Worm (Caenorhabditis elegans) whole organism, L4 larva: ENCODE data around the gene F53F1.3.

Experiments used
- F26F4.8 ChIP-seq: fragments of 200-800 bp; sonication (Bioruptor generic); conservative IDR thresholded peaks from 2 replicates; pipeline ENCODE4 v1.3.6; 2022; ENCODE audit warnings: missing genetic modification characterization, missing compliant biosample characterization
- F37D6.2 ChIP-seq: sonication (generic microtip); optimal IDR thresholded peaks from 2 replicates; lab custom pipeline; 2016; ENCODE audit warnings: mild to moderate bottlenecking, missing genetic modification characterization, missing compliant biosample characterization
- R02D3.7 ChIP-seq: fragments of 150-350 bp; sonication (generic microtip); optimal IDR thresholded peaks from 3 replicates; lab custom pipeline; 2014; ENCODE audit warnings: missing biosample characterization, missing genetic modification characterization
- ZK337.2 ChIP-seq: fragments of 200-800 bp; sonication (Bioruptor generic); IDR thresholded peaks from 2 replicates; pipeline ENCODE4 v1.3.6; 2022; ENCODE audit warnings: missing genetic modification reagents, missing genetic modification characterization, missing compliant biosample characterization
- ama-1 ChIP-seq: fragments of 150-350 bp; optimal IDR thresholded peaks from 2 replicates; lab custom pipeline; 2014; ENCODE audit warnings: inconsistent platforms, mixed read lengths
- egl-27 ChIP-seq: sonication (generic microtip); optimal IDR thresholded peaks from 3 replicates; lab custom pipeline; 2017; ENCODE audit warnings: missing biosample characterization, missing genetic modification reagents, missing genetic modification characterization
- lin-15B ChIP-seq: fragments of 150-350 bp; sonication (generic microtip); optimal IDR thresholded peaks from 3 replicates; lab custom pipeline; 2014; ENCODE audit warnings: missing biosample characterization, missing genetic modification characterization
- mdl-1 ChIP-seq, 2 experiments: fragments of 150-350 bp in 1 of 2; sonication (generic microtip) in 1 of 2; optimal IDR thresholded peaks; 2 replicates each; lab custom pipeline; 2014 to 2017; ENCODE audit warnings: missing biosample characterization in 2 of 2, missing genetic modification characterization in 2 of 2
- nhr-11 ChIP-seq: fragments of 150-350 bp; optimal IDR thresholded peaks from 2 replicates; lab custom pipeline; 2014; ENCODE audit warnings: missing biosample characterization, missing genetic modification characterization
- nhr-48 ChIP-seq: sonication (generic microtip); optimal IDR thresholded peaks from 2 replicates; lab custom pipeline; 2016; ENCODE audit warnings: mild to moderate bottlenecking, missing genetic modification characterization, missing compliant biosample characterization
- snpc-4 ChIP-seq: fragments of 150-350 bp; optimal IDR thresholded peaks from 2 replicates; lab custom pipeline; 2014; ENCODE audit warnings: missing biosample characterization, missing genetic modification characterization
- zag-1 ChIP-seq: fragments of 150-350 bp; optimal IDR thresholded peaks from 2 replicates; lab custom pipeline; 2014; ENCODE audit warnings: missing biosample characterization, missing genetic modification characterization

DNA sequence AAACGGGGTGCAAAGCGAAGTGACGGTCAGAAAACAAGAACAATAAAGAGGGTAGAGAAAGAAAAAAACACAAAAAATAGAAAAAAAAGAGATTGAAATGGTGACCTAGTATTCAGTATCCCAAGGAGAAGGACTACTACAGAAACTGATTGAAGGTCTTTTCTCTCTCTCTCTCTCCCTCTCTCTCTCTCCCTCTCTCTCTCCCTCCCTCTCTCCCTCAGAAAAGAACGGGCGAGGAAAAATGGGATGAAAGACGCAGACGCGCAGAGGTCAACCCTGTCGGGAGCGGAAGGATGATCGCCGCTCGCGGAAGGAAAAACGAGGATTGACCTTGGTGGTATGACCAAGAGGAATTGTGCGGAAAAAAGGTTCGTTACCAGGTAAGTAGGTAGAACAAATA, 33.5 kb upstream of the F53F1.3 start:
- TF ChIP-seq mdl-1 (tag; optimal IDR thresholded peaks at IDR 0.05; lab: Kevin White, UChicago) (peak in 1 of 2 experiments; percentile 20), nhr-48 (no peak), zag-1 (tag; lab: Kevin White, UChicago) (no peak), egl-27 (tag; lab: Kevin White, UChicago) (no peak), ZK337.2 (GFP tag; lab: Robert Waterston, UW) (no peak), snpc-4 (tag; lab: Kevin White, UChicago) (no peak), lin-15B (tag; lab: Kevin White, UChicago) (no peak), R02D3.7 (no peak), ama-1 (lab: Kevin White, UChicago) (no peak), nhr-11 (no peak), F26F4.8 (no peak), F37D6.2 (tag; lab: Kevin White, UChicago) (no peak)
